Worm (Caenorhabditis elegans) whole organism, young adult: ENCODE data around the gene F26A1.3.

Experiments used
- C06A6.2 ChIP-seq: fragments of 200-800 bp; sonication (Bioruptor generic); conservative IDR thresholded peaks from 2 replicates; pipeline ENCODE4 v1.3.6; 2022; ENCODE audit warnings: missing genetic modification characterization, missing compliant biosample characterization
- D2030.7 ChIP-seq: fragments of 200-800 bp; sonication (Bioruptor generic); IDR thresholded peaks from 2 replicates; pipeline ENCODE4 v1.3.6; 2022; ENCODE audit warnings: missing genetic modification reagents, missing genetic modification characterization, missing compliant biosample characterization
- F37B4.10 ChIP-seq: fragments of 200-800 bp; sonication (Bioruptor generic); IDR thresholded peaks from 2 replicates; pipeline ENCODE4 v1.3.6; 2022; ENCODE audit warnings: missing genetic modification characterization, missing compliant biosample characterization
- Y53F4B.3 ChIP-seq: fragments of 200-800 bp; sonication (Bioruptor generic); IDR thresholded peaks from 2 replicates; pipeline ENCODE4 v1.3.6; 2022; ENCODE audit warnings: missing genetic modification reagents, missing genetic modification characterization, missing compliant biosample characterization
- Y67H2A.10 ChIP-seq: fragments of 200-800 bp; sonication (Bioruptor generic); conservative IDR thresholded peaks from 2 replicates; pipeline ENCODE4 v1.3.6; 2022; ENCODE audit warnings: missing genetic modification reagents, missing genetic modification characterization, missing compliant biosample characterization
- akir-1 ChIP-seq: fragments of 200-800 bp; sonication (Bioruptor generic); optimal IDR thresholded peaks from 2 replicates; lab custom pipeline; 2018; ENCODE audit warnings: mild to moderate bottlenecking, missing genetic modification characterization, moderate library complexity, missing compliant biosample characterization
- aptf-2 ChIP-seq: fragments of 200-800 bp; sonication (Bioruptor generic); conservative IDR thresholded peaks from 2 replicates; pipeline ENCODE4 v1.3.6; 2022; ENCODE audit warnings: missing genetic modification reagents, missing genetic modification characterization, missing compliant biosample characterization
- atf-7 ChIP-seq: sonication (generic microtip); optimal IDR thresholded peaks from 2 replicates; lab custom pipeline; 2017; ENCODE audit warnings: mild to moderate bottlenecking, missing genetic modification characterization, missing compliant biosample characterization
- ccch-3 ChIP-seq: fragments of 200-800 bp; sonication (Bioruptor generic); optimal IDR thresholded peaks from 2 replicates; lab custom pipeline; 2018; ENCODE audit warnings: mild to moderate bottlenecking, missing genetic modification characterization, missing compliant biosample characterization
- cebp-2 ChIP-seq: fragments of 200-800 bp; sonication (Bioruptor generic); IDR thresholded peaks from 2 replicates; pipeline ENCODE4 v1.3.6; 2022; ENCODE audit warnings: missing genetic modification characterization, missing compliant biosample characterization
- ceh-91 ChIP-seq: fragments of 200-800 bp; sonication (Bioruptor generic); IDR thresholded peaks from 2 replicates; pipeline ENCODE4 v1.3.6; 2022; ENCODE audit warnings: missing genetic modification reagents, missing genetic modification characterization, missing compliant biosample characterization
- die-1 ChIP-seq: sonication (generic microtip); optimal IDR thresholded peaks from 2 replicates; lab custom pipeline; 2016; ENCODE audit warnings: missing genotype, mild to moderate bottlenecking, missing genetic modification characterization, missing compliant biosample characterization
- efl-1 ChIP-seq: fragments of 150-350 bp; optimal IDR thresholded peaks from 2 replicates; lab custom pipeline; 2014; ENCODE audit warnings: missing biosample characterization, missing genetic modification reagents, missing genetic modification characterization
- egl-18 ChIP-seq: fragments of 200-800 bp; sonication (Bioruptor generic); IDR thresholded peaks from 2 replicates; pipeline ENCODE4 v1.3.6; 2022; ENCODE audit warnings: missing genetic modification reagents, missing genetic modification characterization, missing compliant biosample characterization
- ekl-4 ChIP-seq: fragments of 200-800 bp; sonication (Bioruptor generic); IDR thresholded peaks from 2 replicates; pipeline ENCODE4 v1.3.6; 2022; ENCODE audit warnings: missing genetic modification reagents, missing genetic modification characterization, missing compliant biosample characterization
- hmg-20 ChIP-seq: fragments of 200-800 bp; sonication (Bioruptor generic); IDR thresholded peaks from 2 replicates; pipeline ENCODE4 v1.3.6; 2022; ENCODE audit warnings: missing genetic modification reagents, missing genetic modification characterization, missing compliant biosample characterization
- lag-1 ChIP-seq: fragments of 200-800 bp; sonication (Bioruptor generic); IDR thresholded peaks from 2 replicates; pipeline ENCODE4 v1.3.6; 2022; ENCODE audit warnings: missing genetic modification reagents, missing genetic modification characterization, missing compliant biosample characterization
- let-607 ChIP-seq, 2 experiments: fragments of 200-800 bp in 1 of 2; sonication (Bioruptor generic) in 1 of 2; sonication (generic microtip) in 1 of 2; optimal IDR thresholded peaks; 2 replicates each; lab custom pipeline; 2016 to 2018; ENCODE audit warnings: mild to moderate bottlenecking in 2 of 2, missing compliant biosample characterization in 2 of 2, missing genetic modification characterization in 2 of 2, moderate library complexity in 2 of 2, missing genotype in 1 of 2
- madf-10 ChIP-seq: sonication (generic microtip); optimal IDR thresholded peaks from 2 replicates; lab custom pipeline; 2016; ENCODE audit warnings: mild to moderate bottlenecking, missing genetic modification characterization, missing compliant biosample characterization
- madf-3 ChIP-seq: fragments of 200-800 bp; sonication (Bioruptor generic); IDR thresholded peaks from 2 replicates; pipeline ENCODE4 v1.3.6; 2022; ENCODE audit warnings: missing genetic modification reagents, missing genetic modification characterization, missing compliant biosample characterization
- madf-8 ChIP-seq: fragments of 200-800 bp; sonication (Bioruptor generic); conservative IDR thresholded peaks from 2 replicates; pipeline ENCODE4 v1.3.6; 2022; ENCODE audit warnings: missing genetic modification reagents, missing genetic modification characterization, missing compliant biosample characterization
- mes-4 ChIP-seq: sonication (generic microtip); optimal IDR thresholded peaks from 2 replicates; lab custom pipeline; 2016; ENCODE audit warnings: missing genotype, missing genetic modification characterization, missing compliant biosample characterization
- nhr-120 ChIP-seq: fragments of 200-800 bp; sonication (Bioruptor generic); IDR thresholded peaks from 2 replicates; pipeline ENCODE4 v1.3.6; 2022; ENCODE audit warnings: missing genetic modification characterization, missing compliant biosample characterization
- nhr-179 ChIP-seq: sonication (generic microtip); optimal IDR thresholded peaks from 2 replicates; lab custom pipeline; 2016; ENCODE audit warnings: mild to moderate bottlenecking, missing genetic modification characterization, missing compliant biosample characterization
- pha-4 ChIP-seq: fragments of 150-350 bp; sonication (generic microtip); optimal IDR thresholded peaks from 2 replicates; lab custom pipeline; 2014; ENCODE audit warnings: missing biosample characterization, missing genetic modification reagents, missing genetic modification characterization
- rec-8 ChIP-seq, 2 experiments: sonication (generic microtip); optimal IDR thresholded peaks; 2 replicates each; lab custom pipeline; 2016; ENCODE audit warnings: mild to moderate bottlenecking in 2 of 2, missing genetic modification characterization in 2 of 2, missing genetic modification reagents in 2 of 2, missing genotype in 2 of 2, missing biosample characterization in 1 of 2, missing compliant biosample characterization in 1 of 2, moderate library complexity in 1 of 2
- sea-2 ChIP-seq: fragments of 200-800 bp; sonication (Bioruptor generic); IDR thresholded peaks from 2 replicates; pipeline ENCODE4 v1.3.6; 2022; ENCODE audit warnings: missing genetic modification characterization, missing compliant biosample characterization
- snpc-1.1 ChIP-seq: sonication (generic microtip); optimal IDR thresholded peaks from 2 replicates; lab custom pipeline; 2017; ENCODE audit warnings: missing genetic modification characterization, mild to moderate bottlenecking, missing compliant biosample characterization, antibody characterized with exemption, moderate library complexity, missing genotype, missing genetic modification reagents; ENCODE audit not compliant: insufficient read depth
- sptf-2 ChIP-seq: fragments of 200-800 bp; sonication (Bioruptor generic); optimal IDR thresholded peaks from 2 replicates; lab custom pipeline; 2018; ENCODE audit warnings: mild to moderate bottlenecking, missing genetic modification characterization, missing compliant biosample characterization
- tlf-1 ChIP-seq: fragments of 200-800 bp; sonication (Bioruptor generic); optimal IDR thresholded peaks from 2 replicates; lab custom pipeline; 2018; ENCODE audit warnings: mild to moderate bottlenecking, missing genetic modification characterization, missing compliant biosample characterization
- unc-130 ChIP-seq: sonication (generic microtip); optimal IDR thresholded peaks from 2 replicates; lab custom pipeline; 2016; ENCODE audit warnings: missing genetic modification reagents, missing genetic modification characterization, missing compliant biosample characterization
- zim-3 ChIP-seq: sonication (generic microtip); optimal IDR thresholded peaks from 2 replicates; lab custom pipeline; 2017; ENCODE audit warnings: mild to moderate bottlenecking, missing genetic modification characterization, moderate library complexity, missing compliant biosample characterization
- ztf-18 ChIP-seq: sonication (generic microtip); optimal IDR thresholded peaks from 2 replicates; lab custom pipeline; 2016; ENCODE audit warnings: missing genotype, mild to moderate bottlenecking, missing genetic modification characterization, missing compliant biosample characterization
- ztf-22 ChIP-seq: fragments of 200-800 bp; sonication (Bioruptor generic); optimal IDR thresholded peaks from 2 replicates; lab custom pipeline; 2018; ENCODE audit warnings: mild to moderate bottlenecking, missing genetic modification characterization, moderate library complexity, missing compliant biosample characterization

The F26A1.3 gene

DNA sequence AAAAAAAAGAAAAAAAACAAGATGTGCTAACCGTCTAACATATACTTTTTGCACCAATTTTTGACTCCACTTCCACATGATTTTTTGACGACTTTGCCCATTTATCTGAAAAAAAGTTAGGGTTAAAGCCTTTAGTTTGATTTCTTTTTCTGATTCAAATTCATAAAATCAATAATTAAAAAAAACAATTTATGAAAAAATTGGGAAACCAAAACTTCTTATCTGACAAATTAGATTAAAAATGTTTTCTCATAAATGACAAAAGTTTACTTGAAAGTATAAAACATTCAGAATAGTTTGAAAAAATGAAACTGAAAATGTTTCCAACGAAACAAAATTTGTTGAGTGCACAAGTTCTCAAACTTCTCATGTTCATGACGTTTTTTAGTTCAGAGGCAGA, 6.9 kb upstream of the F26A1.3 start, which contains the start of gene F26A1.7:
F26A1.7 (minus strand) TSS at position 101 of the 400 bp plus-strand sequence.
- TF ChIP-seq ztf-18, result no peak
- TF ChIP-seq Y53F4B.3 (GFP tag; lab: Robert Waterston, UW), result no peak
- no peak for TF ChIP-seq nhr-179 (tag; lab: Kevin White, UChicago)
- no peak for TF ChIP-seq ceh-91 (GFP tag; lab: Robert Waterston, UW)
- TF ChIP-seq snpc-1.1 (tag; lab: Kevin White, UChicago), result no peak
- no peak for TF ChIP-seq hmg-20 (GFP tag; lab: Robert Waterston, UW)
- no peak for TF ChIP-seq cebp-2 (GFP tag; lab: Robert Waterston, UW)
- no peak for TF ChIP-seq sea-2 (GFP tag; lab: Robert Waterston, UW)
- no peak for TF ChIP-seq madf-8 (GFP tag; lab: Robert Waterston, UW)
- no peak for TF ChIP-seq die-1 (tag; lab: Kevin White, UChicago)

ce11 chrIII:4822140-4822539, 4.6 kb upstream of the F26A1.3 start, which contains the start of gene F26A1.8:
TSS of gene F26A1.8 (minus strand) at chrIII:4822240.
- TF ChIP-seq efl-1 (GFP tag; lab: Kevin White, UChicago), result no peak
- TF ChIP-seq unc-130 (GFP tag; lab: Kevin White, UChicago), result no peak
- no peak for TF ChIP-seq F37B4.10
- no peak for TF ChIP-seq nhr-120 (GFP tag; lab: Robert Waterston, UW)
- TF ChIP-seq C06A6.2, result no peak
- no peak for TF ChIP-seq egl-18 (GFP tag; lab: Robert Waterston, UW)
- TF ChIP-seq akir-1 (GFP tag; lab: Kevin White, UChicago), result no peak
- no peak for TF ChIP-seq madf-3 (GFP tag; lab: Robert Waterston, UW)
- no peak for TF ChIP-seq mes-4 (tag; lab: Kevin White, UChicago)
- TF ChIP-seq sptf-2, result no peak
- no peak for TF ChIP-seq rec-8 (tag; optimal IDR thresholded peaks at IDR 0.05; lab: Kevin White, UChicago)
- TF ChIP-seq ccch-3 (GFP tag; lab: Kevin White, UChicago), result no peak
- TF ChIP-seq let-607 (tag; optimal IDR thresholded peaks at IDR 0.05; lab: Kevin White, UChicago), result no peak
- TF ChIP-seq hmg-20 (GFP tag; lab: Robert Waterston, UW), result no peak

ce11 chrIII:4829440-4829839, 2.7 kb downstream of the F26A1.3 start, which contains the start of gene F26A1.9:
TSS of gene F26A1.9 (minus strand) at chrIII:4829540.
- TF ChIP-seq ekl-4, result no peak
- no peak for TF ChIP-seq atf-7
- no peak for TF ChIP-seq C06A6.2
- TF ChIP-seq F37B4.10, result no peak
- no peak for TF ChIP-seq aptf-2 (GFP tag; lab: Robert Waterston, UW)
- TF ChIP-seq D2030.7 (GFP tag; lab: Robert Waterston, UW), result no peak
- no peak for TF ChIP-seq tlf-1 (GFP tag; lab: Kevin White, UChicago)
- TF ChIP-seq lag-1 (GFP tag; lab: Robert Waterston, UW), result no peak

ce11 chrIII:4830207-4830606, 3.5 kb downstream of the F26A1.3 start, which contains the start of gene nspd-9:
TSS of gene nspd-9 (minus strand) at chrIII:4830307.
- TF ChIP-seq zim-3, result no peak
- no peak for TF ChIP-seq aptf-2 (GFP tag; lab: Robert Waterston, UW)
- TF ChIP-seq madf-10 (tag; lab: Kevin White, UChicago), result no peak
- no peak for TF ChIP-seq Y67H2A.10 (GFP tag; lab: Robert Waterston, UW)
- TF ChIP-seq ztf-22 (GFP tag; lab: Kevin White, UChicago), result no peak
- TF ChIP-seq pha-4 (tag; lab: Kevin White, UChicago), result no peak
